Fruit fly (Drosophila melanogaster) whole organism, embryonic: ENCODE results near the gene Nazo.
A peak's percentile ranks its signal among the peaks of the same experiment; 100 is the strongest.

Experiments
- Atf-2 ChIP-seq: fragments of 200-800 bp; sonication (Bioruptor generic); optimal IDR thresholded peaks from 2 replicates; lab custom pipeline; 2016; ENCODE audit warnings: missing biosample characterization, missing genetic modification characterization
- Bdp1 ChIP-seq: fragments of 200-800 bp; sonication (Bioruptor generic); optimal IDR thresholded peaks from 3 replicates; lab custom pipeline; 2016; ENCODE audit warnings: missing biosample characterization, missing genetic modification characterization
- CG13624 ChIP-seq: fragments of 200-800 bp; sonication (Bioruptor generic); optimal IDR thresholded peaks from 2 replicates; lab custom pipeline; 2016; ENCODE audit warnings: missing biosample characterization, missing genetic modification characterization
- CG1529 ChIP-seq: fragments of 200-800 bp; sonication (Bioruptor generic); optimal IDR thresholded peaks from 3 replicates; lab custom pipeline; 2018; ENCODE audit warnings: missing biosample characterization, missing genetic modification characterization
- CG17361 ChIP-seq: fragments of 200-800 bp; sonication (Bioruptor generic); IDR thresholded peaks from 3 replicates; pipeline ENCODE4 v1.3.6; 2022; ENCODE audit warnings: missing biosample characterization, missing genetic modification characterization
- CG17802 ChIP-seq: fragments of 200-800 bp; sonication (Bioruptor generic); optimal IDR thresholded peaks from 2 replicates; lab custom pipeline; 2018; ENCODE audit warnings: missing biosample characterization, mild to moderate bottlenecking, missing genetic modification characterization, moderate library complexity
- CG17912 ChIP-seq: fragments of 200-800 bp; sonication (Bioruptor generic); optimal IDR thresholded peaks from 2 replicates; lab custom pipeline; 2018; ENCODE audit warnings: missing biosample characterization, mild to moderate bottlenecking, missing genetic modification characterization
- CG2120 ChIP-seq: fragments of 200-800 bp; sonication (Bioruptor generic); optimal IDR thresholded peaks from 3 replicates; lab custom pipeline; 2016; ENCODE audit warnings: missing biosample characterization, missing genetic modification characterization
- CG31224 ChIP-seq: fragments of 200-800 bp; sonication (Bioruptor generic); IDR thresholded peaks from 2 replicates; pipeline ENCODE4 v1.3.6; 2022; ENCODE audit warnings: missing biosample characterization, missing genetic modification characterization
- CG4424 ChIP-seq: fragments of 200-800 bp; sonication (Bioruptor generic); optimal IDR thresholded peaks from 3 replicates; lab custom pipeline; 2016; ENCODE audit warnings: missing biosample characterization, missing genetic modification characterization
- CG4707 ChIP-seq: fragments of 200-800 bp; sonication (Bioruptor generic); optimal IDR thresholded peaks from 2 replicates; lab custom pipeline; 2018; ENCODE audit warnings: missing biosample characterization, mild to moderate bottlenecking, missing genetic modification characterization, moderate library complexity
- CG5180 ChIP-seq: fragments of 200-800 bp; sonication (Bioruptor generic); optimal IDR thresholded peaks from 3 replicates; lab custom pipeline; 2017; ENCODE audit warnings: missing biosample characterization, missing genetic modification characterization, mild to moderate bottlenecking, moderate library complexity, missing genetic modification reagents
- CG5953 ChIP-seq: fragments of 200-800 bp; sonication (Bioruptor generic); IDR thresholded peaks from 2 replicates; pipeline ENCODE4 v1.3.6; 2022; ENCODE audit warnings: missing biosample characterization, missing genetic modification characterization
- CG6254 ChIP-seq: fragments of 200-800 bp; sonication (Bioruptor generic); optimal IDR thresholded peaks from 3 replicates; lab custom pipeline; 2017; ENCODE audit warnings: mild to moderate bottlenecking, missing biosample characterization, missing genetic modification reagents, missing genetic modification characterization
- CG6683 ChIP-seq: fragments of 200-800 bp; sonication (Bioruptor generic); optimal IDR thresholded peaks from 2 replicates; lab custom pipeline; 2017; ENCODE audit warnings: missing biosample characterization, mild to moderate bottlenecking, missing genetic modification characterization, missing genetic modification reagents
- CG7839 ChIP-seq: fragments of 200-800 bp; sonication (Bioruptor generic); optimal IDR thresholded peaks from 3 replicates; lab custom pipeline; 2018; ENCODE audit warnings: missing biosample characterization, mild to moderate bottlenecking, missing genetic modification characterization, moderate library complexity
- D ChIP-seq, 2 experiments: fragments of 200-800 bp in 1 of 2; fragments of >200 bp in 1 of 2; sonication (Bioruptor generic) in 1 of 2; optimal IDR thresholded peaks; 2 replicates in 1 of 2; 3 replicates in 1 of 2; lab custom pipeline; 2017; ENCODE audit warnings: mild to moderate bottlenecking in 1 of 2, missing biosample characterization in 1 of 2, missing genetic modification characterization in 1 of 2, missing genetic modification reagents in 1 of 2
- D19A ChIP-seq: fragments of 200-800 bp; optimal IDR thresholded peaks from 3 replicates; lab custom pipeline; 2019; ENCODE audit warnings: missing biosample characterization, mild to moderate bottlenecking, missing genetic modification characterization, moderate library complexity
- Dref ChIP-seq: fragments of 200-800 bp; sonication (Bioruptor generic); IDR thresholded peaks from 2 replicates; pipeline ENCODE4 v1.3.6; 2022; ENCODE audit warnings: missing biosample characterization, missing genetic modification characterization
- Fer3 ChIP-seq: fragments of 200-800 bp; sonication (Bioruptor generic); optimal IDR thresholded peaks from 2 replicates; lab custom pipeline; 2018; ENCODE audit warnings: missing biosample characterization, mild to moderate bottlenecking, missing genetic modification characterization, moderate library complexity
- H2.0 ChIP-seq: fragments of 200-800 bp; sonication (Bioruptor generic); IDR thresholded peaks from 2 replicates; pipeline ENCODE4 v1.3.6; 2022; ENCODE audit warnings: missing biosample characterization, missing genetic modification characterization
- HHEX ChIP-seq: fragments of 200-800 bp; sonication (Bioruptor generic); optimal IDR thresholded peaks from 3 replicates; lab custom pipeline; 2017; ENCODE audit warnings: missing biosample characterization, mild to moderate bottlenecking, missing genetic modification characterization, missing genetic modification reagents
- HmgD ChIP-seq: fragments of 200-800 bp; sonication (Bioruptor generic); optimal IDR thresholded peaks from 3 replicates; lab custom pipeline; 2016; ENCODE audit warnings: missing biosample characterization, missing genetic modification characterization
- Jarid2 ChIP-seq: fragments of 200-800 bp; sonication (Bioruptor generic); optimal IDR thresholded peaks from 3 replicates; lab custom pipeline; 2017; ENCODE audit warnings: mild to moderate bottlenecking, missing biosample characterization, missing genetic modification reagents, missing genetic modification characterization
- Mrtf ChIP-seq: fragments of 200-800 bp; sonication (Bioruptor generic); IDR thresholded peaks from 3 replicates; pipeline ENCODE4 v1.3.6; 2022; ENCODE audit warnings: missing biosample characterization, missing genetic modification characterization
- NfI ChIP-seq: fragments of 200-800 bp; sonication (Bioruptor generic); optimal IDR thresholded peaks from 3 replicates; lab custom pipeline; 2018; ENCODE audit warnings: missing biosample characterization, mild to moderate bottlenecking, missing genetic modification characterization, moderate library complexity
- Rx ChIP-seq: fragments of 200-800 bp; sonication (Bioruptor generic); IDR thresholded peaks from 2 replicates; pipeline ENCODE4 v1.3.6; 2022; ENCODE audit warnings: missing biosample characterization, missing genetic modification characterization
- Vsx1 ChIP-seq: fragments of 200-800 bp; sonication (Bioruptor generic); optimal IDR thresholded peaks from 2 replicates; lab custom pipeline; 2017; ENCODE audit warnings: missing biosample characterization, mild to moderate bottlenecking, missing genetic modification characterization, missing genetic modification reagents
- Xbp1 ChIP-seq: fragments of 200-800 bp; sonication (Bioruptor generic); optimal IDR thresholded peaks from 3 replicates; lab custom pipeline; 2016; ENCODE audit warnings: missing biosample characterization, mild to moderate bottlenecking, missing genetic modification characterization
- ac ChIP-seq: fragments of 200-800 bp; sonication (Bioruptor generic); optimal IDR thresholded peaks from 3 replicates; lab custom pipeline; 2017; ENCODE audit warnings: missing biosample characterization, mild to moderate bottlenecking, missing genetic modification characterization
- br ChIP-seq: fragments of >200 bp; optimal IDR thresholded peaks from 2 replicates; lab custom pipeline; 2017
- cad ChIP-seq: fragments of >200 bp; optimal IDR thresholded peaks from 2 replicates; lab custom pipeline; 2017; ENCODE audit warnings: missing biosample characterization, missing genetic modification characterization
- cwo ChIP-seq: fragments of 200-800 bp; sonication (Bioruptor generic); optimal IDR thresholded peaks from 3 replicates; lab custom pipeline; 2017; ENCODE audit warnings: missing biosample characterization, missing genetic modification characterization, mild to moderate bottlenecking, moderate library complexity, missing genetic modification reagents
- dati ChIP-seq: fragments of 200-800 bp; sonication (Bioruptor generic); IDR thresholded peaks from 2 replicates; pipeline ENCODE4 v1.3.6; 2022; ENCODE audit warnings: missing biosample characterization, missing genetic modification characterization
- dimm ChIP-seq: fragments of 200-800 bp; sonication (Bioruptor generic); IDR thresholded peaks from 2 replicates; pipeline ENCODE4 v1.3.6; 2022; ENCODE audit warnings: missing biosample characterization, missing genetic modification characterization
- eyg ChIP-seq: fragments of 200-800 bp; sonication (Bioruptor generic); optimal IDR thresholded peaks from 3 replicates; lab custom pipeline; 2016; ENCODE audit warnings: missing biosample characterization, missing genetic modification characterization
- gro ChIP-seq: fragments of 200-800 bp; sonication (Bioruptor generic); optimal IDR thresholded peaks from 2 replicates; lab custom pipeline; 2016; ENCODE audit warnings: missing biosample characterization, missing genetic modification characterization
- lov ChIP-seq, 2 experiments: fragments of 200-800 bp in 1 of 2; fragments of >200 bp in 1 of 2; sonication (Bioruptor generic) in 1 of 2; IDR thresholded peaks in 1 of 2; optimal IDR thresholded peaks in 1 of 2; 2 replicates in 1 of 2; 3 replicates in 1 of 2; pipeline versions ENCODE4 v1.3.6 to Lab custom; 2017 to 2022; ENCODE audit warnings: missing biosample characterization in 1 of 2, missing genetic modification characterization in 1 of 2
- mld ChIP-seq: fragments of 200-800 bp; sonication (Bioruptor generic); IDR thresholded peaks from 3 replicates; pipeline ENCODE4 v1.3.6; 2022; ENCODE audit warnings: missing biosample characterization, missing genetic modification characterization; ENCODE audit not compliant: partially characterized antibody
- odd ChIP-seq: fragments of 200-800 bp; sonication (Bioruptor generic); optimal IDR thresholded peaks from 2 replicates; lab custom pipeline; 2017; ENCODE audit warnings: missing biosample characterization, mild to moderate bottlenecking, missing genetic modification characterization
- peb ChIP-seq: fragments of 200-800 bp; sonication (Bioruptor generic); IDR thresholded peaks from 2 replicates; pipeline ENCODE4 v1.3.6; 2022; ENCODE audit warnings: missing biosample characterization, missing genetic modification characterization
- pum ChIP-seq: fragments of 200-800 bp; sonication (Bioruptor generic); optimal IDR thresholded peaks from 2 replicates; lab custom pipeline; 2016; ENCODE audit warnings: missing biosample characterization, missing genetic modification characterization
- ranshi ChIP-seq: fragments of 200-800 bp; sonication (Bioruptor generic); IDR thresholded peaks from 2 replicates; pipeline ENCODE4 v1.3.6; 2022; ENCODE audit warnings: missing biosample characterization, missing genetic modification characterization
- salm ChIP-seq: fragments of 200-800 bp; sonication (Bioruptor generic); optimal IDR thresholded peaks from 2 replicates; lab custom pipeline; 2018; ENCODE audit warnings: missing biosample characterization, mild to moderate bottlenecking, missing genetic modification characterization
- seq ChIP-seq: fragments of 200-800 bp; sonication (Bioruptor generic); IDR thresholded peaks from 2 replicates; pipeline ENCODE4 v1.3.6; 2022; ENCODE audit warnings: missing biosample characterization, missing genetic modification characterization
- shn ChIP-seq: fragments of 200-800 bp; sonication (Bioruptor generic); optimal IDR thresholded peaks from 3 replicates; lab custom pipeline; 2016; ENCODE audit warnings: missing biosample characterization, missing genetic modification characterization
- sim ChIP-seq: fragments of 200-800 bp; sonication (Bioruptor generic); IDR thresholded peaks from 2 replicates; pipeline ENCODE4 v1.3.6; 2022; ENCODE audit warnings: missing biosample characterization, missing genetic modification characterization
- toy ChIP-seq: fragments of 200-800 bp; sonication (Bioruptor generic); IDR thresholded peaks from 2 replicates; pipeline ENCODE4 v1.3.6; 2022; ENCODE audit warnings: missing biosample characterization, missing genetic modification characterization
- trh ChIP-seq: fragments of 200-800 bp; sonication (Bioruptor generic); optimal IDR thresholded peaks from 2 replicates; lab custom pipeline; 2016; ENCODE audit warnings: missing biosample characterization, missing genetic modification characterization
- zen ChIP-seq: fragments of 200-800 bp; sonication (Bioruptor generic); optimal IDR thresholded peaks from 3 replicates; lab custom pipeline; 2018; ENCODE audit warnings: missing biosample characterization, mild to moderate bottlenecking, missing genetic modification characterization, moderate library complexity
- zfh2 ChIP-seq: fragments of 200-800 bp; sonication (Bioruptor generic); optimal IDR thresholded peaks from 2 replicates; lab custom pipeline; 2016; ENCODE audit warnings: missing biosample characterization, missing genetic modification characterization

Nazo gene

dm6 chr3R:8305110-8305509, 17.4 kb downstream of the Nazo start, which contains the start of gene Sgt1 (continued):
- TF ChIP-seq Atf-2 (GFP tag; lab: Kevin White, UChicago): no peak
- no peak for TF ChIP-seq Jarid2
- TF ChIP-seq pum (GFP tag; lab: Kevin White, UChicago): peak; percentile 12
- no peak for TF ChIP-seq br (lab: Kevin White, UChicago)
- TF ChIP-seq cad (GFP tag; lab: Kevin White, UChicago): no peak
- TF ChIP-seq CG2120 (GFP tag; lab: Kevin White, UChicago): peak; percentile 77
- TF ChIP-seq CG7839 (tag; lab: Kevin White, UChicago): peak; percentile 33
- TF ChIP-seq shn: peak; percentile 50
- TF ChIP-seq CG17361 (GFP tag; lab: Robert Waterston, UW): 0 out of 3 replicates have a peak, but pooled peaks have one; percentile 21
- TF ChIP-seq cwo (GFP tag; lab: Kevin White, UChicago): no peak
- TF ChIP-seq Rx: no peak
- no peak for TF ChIP-seq ac (GFP tag; lab: Kevin White, UChicago)
- no peak for TF ChIP-seq salm (tag; lab: Kevin White, UChicago)
- TF ChIP-seq mld: peak; percentile 88
- TF ChIP-seq D (optimal IDR thresholded peaks at IDR 0.05; lab: Kevin White, UChicago): no peak
- no peak for TF ChIP-seq D (GFP tag; optimal IDR thresholded peaks at IDR 0.05; lab: Kevin White, UChicago)
- TF ChIP-seq peb (GFP tag; lab: Robert Waterston, UW): no peak
- TF ChIP-seq D19A (tag; lab: Kevin White, UChicago): no peak
- TF ChIP-seq CG13624 (GFP tag; lab: Kevin White, UChicago): peak; percentile 72
- TF ChIP-seq CG5953 (GFP tag; lab: Robert Waterston, UW): no peak; the same call in 1 of the 2 replicates
- TF ChIP-seq CG31224: no peak
- no peak for TF ChIP-seq trh (GFP tag; lab: Kevin White, UChicago)
- peak; percentile 81 for TF ChIP-seq HmgD
- TF ChIP-seq CG1529 (GFP tag; lab: Kevin White, UChicago): no peak
- peak; percentile 30 for TF ChIP-seq CG17912 (GFP tag; lab: Kevin White, UChicago)
- TF ChIP-seq CG4424 (GFP tag; lab: Kevin White, UChicago): no peak
- TF ChIP-seq H2.0 (GFP tag; lab: Robert Waterston, UW): no peak
- peak; percentile 78 for TF ChIP-seq zen (tag; lab: Kevin White, UChicago)
- no peak for TF ChIP-seq CG17802 (tag; lab: Kevin White, UChicago)
- peak; percentile 48 for TF ChIP-seq Xbp1 (GFP tag; lab: Kevin White, UChicago)
- no peak for TF ChIP-seq Mrtf (GFP tag; lab: Robert Waterston, UW)
- no peak for TF ChIP-seq ranshi (GFP tag; lab: Robert Waterston, UW)
- peak; percentile 79 for TF ChIP-seq gro
- TF ChIP-seq Fer3 (tag; lab: Kevin White, UChicago): peak; percentile 17
- TF ChIP-seq Bdp1 (GFP tag; lab: Kevin White, UChicago): no peak
- TF ChIP-seq Vsx1 (GFP tag; lab: Kevin White, UChicago): no peak
- peak; percentile 99 for TF ChIP-seq Dref (GFP tag; lab: Robert Waterston, UW)
- TF ChIP-seq toy: no peak
- TF ChIP-seq HHEX (GFP tag; lab: Kevin White, UChicago): no peak
- no peak for TF ChIP-seq eyg (GFP tag; lab: Kevin White, UChicago)
- peak; percentile 79 for TF ChIP-seq zfh2
- no peak for TF ChIP-seq CG6683 (GFP tag; lab: Kevin White, UChicago)
- no peak for TF ChIP-seq dati (GFP tag; lab: Robert Waterston, UW)
- no peak for TF ChIP-seq CG4707 (GFP tag; lab: Kevin White, UChicago)
- TF ChIP-seq seq (GFP tag; lab: Robert Waterston, UW): no peak
- no peak for TF ChIP-seq CG5180 (GFP tag; lab: Kevin White, UChicago)
- TF ChIP-seq sim (GFP tag; lab: Robert Waterston, UW): no peak
- TF ChIP-seq dimm (GFP tag; lab: Robert Waterston, UW): no peak
- no peak for TF ChIP-seq odd (GFP tag; lab: Kevin White, UChicago)
- no peak for TF ChIP-seq lov (optimal IDR thresholded peaks at IDR 0.05; lab: Kevin White, UChicago)
- no peak for TF ChIP-seq lov (GFP tag; IDR thresholded peaks at IDR 0.05; lab: Robert Waterston, UW)
- TF ChIP-seq CG6254 (GFP tag; lab: Kevin White, UChicago): no peak
- TF ChIP-seq NfI (GFP tag; lab: Kevin White, UChicago): peak; percentile 61
